Worm (Caenorhabditis elegans) whole organism, early embryonic: ENCODE measurements around the gene ZK938.12.

ENCODE experiments used
- ama-1 ChIP-seq: fragments of 150-350 bp; optimal IDR thresholded peaks from 2 replicates; lab custom pipeline; 2014
- ceh-13 ChIP-seq: fragments of 200-800 bp; sonication (Bioruptor generic); optimal IDR thresholded peaks from 2 replicates; lab custom pipeline; 2018; ENCODE audit warnings: mild to moderate bottlenecking, missing genetic modification characterization, missing compliant biosample characterization
- flt-1 ChIP-seq: fragments of 200-800 bp; sonication (Bioruptor generic); IDR thresholded peaks from 2 replicates; pipeline ENCODE4 v1.3.6; 2022; ENCODE audit warnings: missing genetic modification characterization, missing compliant biosample characterization
- scrt-1 ChIP-seq: fragments of 200-800 bp; sonication (Bioruptor generic); IDR thresholded peaks from 2 replicates; pipeline ENCODE4 v1.3.6; 2022; ENCODE audit warnings: missing genetic modification characterization, missing compliant biosample characterization
- tbx-11 ChIP-seq: fragments of 200-800 bp; sonication (Bioruptor generic); IDR thresholded peaks from 2 replicates; pipeline ENCODE4 v1.3.6; 2022; ENCODE audit warnings: missing genetic modification characterization, missing compliant biosample characterization
- tbx-37 ChIP-seq: fragments of 200-800 bp; sonication (Bioruptor generic); conservative IDR thresholded peaks from 2 replicates; pipeline ENCODE4 v1.3.6; 2022; ENCODE audit warnings: missing genetic modification reagents, missing genetic modification characterization, missing compliant biosample characterization

DNA sequence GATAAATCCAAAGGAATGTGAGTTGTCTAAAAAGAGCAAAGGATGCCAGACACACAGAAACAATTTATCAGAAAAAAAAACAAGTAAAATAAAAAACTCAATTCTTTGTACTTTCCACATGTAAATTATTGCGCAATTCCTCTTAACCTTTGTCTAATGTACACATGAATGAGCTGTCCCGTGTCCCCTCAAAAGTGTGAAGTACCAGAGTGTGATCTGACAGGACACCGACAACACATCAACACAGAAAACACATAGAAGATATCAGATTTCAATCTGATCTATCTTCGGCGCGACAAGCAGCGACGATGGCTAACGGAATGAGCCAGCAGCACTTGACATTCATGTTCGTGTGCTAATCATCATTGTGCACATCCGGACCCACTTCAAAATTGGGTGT, 2.6 kb upstream of the ZK938.12 start:
- no peak for TF ChIP-seq tbx-11 (GFP tag; lab: Robert Waterston, UW)
- no peak for TF ChIP-seq ceh-13
- no peak for TF ChIP-seq flt-1 (GFP tag; lab: Robert Waterston, UW)
- no peak for TF ChIP-seq ama-1 (lab: Kevin White, UChicago)
- TF ChIP-seq tbx-37 (GFP tag; lab: Robert Waterston, UW), result no peak
- no peak for TF ChIP-seq scrt-1
